Fruit fly (Drosophila melanogaster) whole organism, embryonic: Measurements from ENCODE around the gene phtm.

Experiments
- Bteb2 ChIP-seq: fragments of 200-800 bp; sonication (Bioruptor generic); optimal IDR thresholded peaks from 2 replicates; lab custom pipeline; 2016; ENCODE audit warnings: missing biosample characterization, missing genetic modification characterization
- C15 ChIP-seq: fragments of 200-800 bp; sonication (Bioruptor generic); IDR thresholded peaks from 3 replicates; pipeline ENCODE4 v1.3.6; 2022; ENCODE audit warnings: missing biosample characterization, missing genetic modification characterization
- CG10565 ChIP-seq: fragments of 200-800 bp; sonication (Bioruptor generic); optimal IDR thresholded peaks from 3 replicates; lab custom pipeline; 2016; ENCODE audit warnings: missing biosample characterization, mild to moderate bottlenecking, missing genetic modification characterization
- CG11695 ChIP-seq: fragments of 200-800 bp; sonication (Bioruptor generic); IDR thresholded peaks from 3 replicates; pipeline ENCODE4 v1.3.6; 2022; ENCODE audit warnings: missing biosample characterization, missing genetic modification characterization
- CG12155 ChIP-seq: fragments of 200-800 bp; sonication (Bioruptor generic); optimal IDR thresholded peaks from 3 replicates; lab custom pipeline; 2016; ENCODE audit warnings: missing biosample characterization, missing genetic modification characterization
- CG13296 ChIP-seq: fragments of 200-800 bp; sonication (Bioruptor generic); optimal IDR thresholded peaks from 3 replicates; lab custom pipeline; 2018; ENCODE audit warnings: missing biosample characterization, mild to moderate bottlenecking, missing genetic modification characterization
- CG15601 ChIP-seq: fragments of 200-800 bp; sonication (Bioruptor generic); optimal IDR thresholded peaks from 3 replicates; lab custom pipeline; 2019; ENCODE audit warnings: missing biosample characterization, mild to moderate bottlenecking, missing genetic modification characterization, moderate library complexity
- CG16813 ChIP-seq: fragments of 200-800 bp; sonication (Bioruptor generic); IDR thresholded peaks from 3 replicates; pipeline ENCODE4 v1.3.6; 2022; ENCODE audit warnings: missing biosample characterization, missing genetic modification characterization; ENCODE audit not compliant: partially characterized antibody
- CG17359 ChIP-seq: fragments of 200-800 bp; sonication (Bioruptor generic); optimal IDR thresholded peaks from 3 replicates; lab custom pipeline; 2018; ENCODE audit warnings: missing biosample characterization, mild to moderate bottlenecking, missing genetic modification characterization, moderate library complexity
- CG17612 ChIP-seq: fragments of 200-800 bp; sonication (Bioruptor generic); IDR thresholded peaks from 2 replicates; pipeline ENCODE4 v1.3.6; 2022; ENCODE audit warnings: missing biosample characterization, missing genetic modification characterization
- CG17912 ChIP-seq: fragments of 200-800 bp; sonication (Bioruptor generic); optimal IDR thresholded peaks from 2 replicates; lab custom pipeline; 2018; ENCODE audit warnings: missing biosample characterization, mild to moderate bottlenecking, missing genetic modification characterization
- CG1832 ChIP-seq: fragments of 200-800 bp; sonication (Bioruptor generic); optimal IDR thresholded peaks from 2 replicates; lab custom pipeline; 2017; ENCODE audit warnings: missing biosample characterization, mild to moderate bottlenecking, missing genetic modification characterization, inconsistent platforms
- CG30431 ChIP-seq: fragments of 200-800 bp; sonication (Bioruptor generic); optimal IDR thresholded peaks from 2 replicates; lab custom pipeline; 2017; ENCODE audit warnings: missing biosample characterization, missing genetic modification characterization
- CG3065 ChIP-seq: fragments of 200-800 bp; sonication (Bioruptor generic); optimal IDR thresholded peaks from 2 replicates; lab custom pipeline; 2016; ENCODE audit warnings: missing biosample characterization, missing genetic modification characterization
- CG7556 ChIP-seq: fragments of 200-800 bp; sonication (Bioruptor generic); optimal IDR thresholded peaks from 2 replicates; lab custom pipeline; 2017; ENCODE audit warnings: missing biosample characterization, mild to moderate bottlenecking, missing genetic modification characterization
- CG9932 ChIP-seq: fragments of 200-800 bp; sonication (Bioruptor generic); IDR thresholded peaks from 2 replicates; pipeline ENCODE4 v1.3.6; 2022; ENCODE audit warnings: missing biosample characterization, missing genetic modification characterization
- CTCF ChIP-seq: fragments of 200-800 bp; sonication (Bioruptor generic); optimal IDR thresholded peaks from 2 replicates; lab custom pipeline; 2017; ENCODE audit warnings: missing biosample characterization, mild to moderate bottlenecking, missing genetic modification characterization, moderate library complexity
- CoRest ChIP-seq: fragments of 200-800 bp; sonication (Bioruptor generic); optimal IDR thresholded peaks from 3 replicates; lab custom pipeline; 2018; ENCODE audit warnings: missing biosample characterization, mild to moderate bottlenecking, missing genetic modification characterization, moderate library complexity
- Doc2 ChIP-seq: fragments of 200-800 bp; sonication (Bioruptor generic); IDR thresholded peaks from 2 replicates; pipeline ENCODE4 v1.3.6; 2022; ENCODE audit warnings: missing biosample characterization, missing genetic modification characterization
- Dp ChIP-seq: fragments of 200-800 bp; sonication (Bioruptor generic); optimal IDR thresholded peaks from 2 replicates; lab custom pipeline; 2018; ENCODE audit warnings: missing biosample characterization, mild to moderate bottlenecking, missing genetic modification characterization, moderate library complexity
- Dref ChIP-seq: fragments of 200-800 bp; sonication (Bioruptor generic); IDR thresholded peaks from 2 replicates; pipeline ENCODE4 v1.3.6; 2022; ENCODE audit warnings: missing biosample characterization, missing genetic modification characterization
- Eip74EF ChIP-seq, 2 experiments: fragments of 200-800 bp in 1 of 2; fragments of >200 bp in 1 of 2; sonication (Bioruptor generic) in 1 of 2; optimal IDR thresholded peaks; 2 replicates each; lab custom pipeline; 2017 to 2019; ENCODE audit warnings: missing biosample characterization in 2 of 2, missing genetic modification characterization in 2 of 2, mild to moderate bottlenecking in 1 of 2, moderate library complexity in 1 of 2
- Ets65A ChIP-seq: fragments of 200-800 bp; sonication (Bioruptor generic); peaks from one replicate; lab custom pipeline; 2016; ENCODE audit warnings: missing biosample characterization, missing genetic modification characterization
- Ets97D ChIP-seq: fragments of 200-800 bp; sonication (Bioruptor generic); optimal IDR thresholded peaks from 3 replicates; lab custom pipeline; 2016; ENCODE audit warnings: missing biosample characterization, missing genetic modification characterization
- HLH3B ChIP-seq: fragments of 200-800 bp; sonication (Bioruptor generic); IDR thresholded peaks from 2 replicates; pipeline ENCODE4 v1.3.6; 2022; ENCODE audit warnings: missing biosample characterization, missing genetic modification characterization
- HmgZ ChIP-seq: fragments of 200-800 bp; sonication (Bioruptor generic); optimal IDR thresholded peaks from 2 replicates; lab custom pipeline; 2018; ENCODE audit warnings: missing biosample characterization, mild to moderate bottlenecking, missing genetic modification characterization
- Hmr ChIP-seq: fragments of 200-800 bp; sonication (Bioruptor generic); optimal IDR thresholded peaks from 3 replicates; lab custom pipeline; 2017; ENCODE audit warnings: mild to moderate bottlenecking, missing biosample characterization, missing genetic modification reagents, missing genetic modification characterization
- Hr39 ChIP-seq: fragments of >200 bp; optimal IDR thresholded peaks from 2 replicates; lab custom pipeline; 2017
- Lpt ChIP-seq: fragments of >200 bp; optimal IDR thresholded peaks from 2 replicates; lab custom pipeline; 2018; ENCODE audit warnings: missing biosample characterization, missing genetic modification characterization
- NC2β ChIP-seq: fragments of 200-800 bp; sonication (Bioruptor generic); optimal IDR thresholded peaks from 2 replicates; lab custom pipeline; 2016; ENCODE audit warnings: missing biosample characterization, missing genetic modification characterization
- Six4 ChIP-seq: fragments of 200-800 bp; sonication (Bioruptor generic); optimal IDR thresholded peaks from 2 replicates; lab custom pipeline; 2016; ENCODE audit warnings: missing biosample characterization, missing genetic modification characterization
- Taf1 ChIP-seq: fragments of 200-800 bp; sonication (Bioruptor generic); IDR thresholded peaks from 2 replicates; pipeline ENCODE4 v1.3.6; 2022; ENCODE audit warnings: missing biosample characterization, missing genetic modification characterization
- Usf ChIP-seq: fragments of 200-800 bp; sonication (Bioruptor generic); optimal IDR thresholded peaks from 2 replicates; lab custom pipeline; 2017; ENCODE audit warnings: missing genotype, missing biosample characterization, missing genetic modification characterization
- al ChIP-seq: fragments of 200-800 bp; sonication (Bioruptor generic); IDR thresholded peaks from 2 replicates; pipeline ENCODE4 v1.3.6; 2022; ENCODE audit warnings: missing biosample characterization, missing genetic modification characterization
- ato ChIP-seq: fragments of 200-800 bp; sonication (Bioruptor generic); IDR thresholded peaks from 2 replicates; pipeline ENCODE4 v1.3.6; 2022; ENCODE audit warnings: missing biosample characterization, missing genetic modification characterization; ENCODE audit not compliant: partially characterized antibody
- az2 ChIP-seq: fragments of 200-800 bp; sonication (Bioruptor generic); optimal IDR thresholded peaks from 3 replicates; lab custom pipeline; 2016; ENCODE audit warnings: missing biosample characterization, missing genetic modification characterization
- bab2 ChIP-seq: fragments of 200-800 bp; sonication (Bioruptor generic); optimal IDR thresholded peaks from 2 replicates; lab custom pipeline; 2016; ENCODE audit warnings: missing biosample characterization, missing genetic modification characterization
- esg ChIP-seq: fragments of 200-800 bp; sonication (Bioruptor generic); conservative IDR thresholded peaks from 2 replicates; pipeline ENCODE4 v1.3.6; 2022; ENCODE audit warnings: missing biosample characterization, missing genetic modification characterization
- fd102C ChIP-seq: fragments of 200-800 bp; sonication (Bioruptor generic); optimal IDR thresholded peaks from 2 replicates; lab custom pipeline; 2018; ENCODE audit warnings: missing biosample characterization, mild to moderate bottlenecking, missing genetic modification characterization, moderate library complexity
- fd3F ChIP-seq: fragments of 200-800 bp; sonication (Bioruptor generic); optimal IDR thresholded peaks from 2 replicates; lab custom pipeline; 2018; ENCODE audit warnings: missing biosample characterization, mild to moderate bottlenecking, missing genetic modification characterization, moderate library complexity
- gcm ChIP-seq: fragments of 200-800 bp; sonication (Bioruptor generic); optimal IDR thresholded peaks from 2 replicates; lab custom pipeline; 2019; ENCODE audit warnings: missing biosample characterization, mild to moderate bottlenecking, missing genetic modification characterization, moderate library complexity
- gt ChIP-seq: fragments of 200-800 bp; sonication (Bioruptor generic); IDR thresholded peaks from 2 replicates; pipeline ENCODE4 v1.3.6; 2022; ENCODE audit warnings: missing biosample characterization, missing genetic modification characterization
- hth ChIP-seq: fragments of >200 bp; optimal IDR thresholded peaks from 2 replicates; lab custom pipeline; 2017; ENCODE audit warnings: inconsistent platforms
- lmd ChIP-seq: fragments of 200-800 bp; sonication (Bioruptor generic); IDR thresholded peaks from 2 replicates; pipeline ENCODE4 v1.3.6; 2022; ENCODE audit warnings: missing biosample characterization, missing genetic modification characterization
- nom ChIP-seq: fragments of 200-800 bp; sonication (Bioruptor generic); optimal IDR thresholded peaks from 2 replicates; lab custom pipeline; 2017; ENCODE audit warnings: missing biosample characterization, missing genetic modification characterization, mild to moderate bottlenecking, moderate library complexity, missing genetic modification reagents
- psq ChIP-seq: fragments of 200-800 bp; sonication (Bioruptor generic); optimal IDR thresholded peaks from 2 replicates; lab custom pipeline; 2017; ENCODE audit warnings: missing biosample characterization, missing genetic modification characterization
- run ChIP-seq: fragments of 200-800 bp; sonication (Bioruptor generic); optimal IDR thresholded peaks from 3 replicates; lab custom pipeline; 2018; ENCODE audit warnings: missing biosample characterization, mild to moderate bottlenecking, missing genetic modification characterization
- slbo ChIP-seq: fragments of 200-800 bp; sonication (Bioruptor generic); IDR thresholded peaks from 2 replicates; pipeline ENCODE4 v1.3.6; 2022; ENCODE audit warnings: missing biosample characterization, missing genetic modification characterization
- tin ChIP-seq: fragments of 200-800 bp; sonication (Bioruptor generic); optimal IDR thresholded peaks from 3 replicates; lab custom pipeline; 2016; ENCODE audit warnings: missing biosample characterization, missing genetic modification characterization
- tio ChIP-seq: fragments of 200-800 bp; sonication (Bioruptor generic); optimal IDR thresholded peaks from 2 replicates; lab custom pipeline; 2017; ENCODE audit warnings: missing biosample characterization, missing genetic modification characterization, inconsistent platforms
- trh ChIP-seq: fragments of 200-800 bp; sonication (Bioruptor generic); optimal IDR thresholded peaks from 2 replicates; lab custom pipeline; 2016; ENCODE audit warnings: missing biosample characterization, missing genetic modification characterization
- tup ChIP-seq: fragments of 200-800 bp; sonication (Bioruptor generic); optimal IDR thresholded peaks from 2 replicates; lab custom pipeline; 2016; ENCODE audit warnings: missing biosample characterization, mild to moderate bottlenecking, missing genetic modification characterization, moderate library complexity

Gene phtm

dm6 chrX:18645720-18646213 is 39.8 kb upstream of the phtm start (continued):
- TF ChIP-seq CG13296 (GFP tag; lab: Kevin White, UChicago) (peak; percentile 54), Lpt (no peak), CG30431 (GFP tag; lab: Kevin White, UChicago) (peak; percentile 53), hth (lab: Kevin White, UChicago) (no peak), CG12155 (GFP tag; lab: Kevin White, UChicago) (peak; percentile 60), CTCF (GFP tag; lab: Kevin White, UChicago) (no peak), tin (GFP tag; lab: Kevin White, UChicago) (peak; percentile 49), nom (no peak), Dref (GFP tag; lab: Robert Waterston, UW) (no peak), esg (GFP tag; lab: Robert Waterston, UW) (peak; percentile 60), Hmr (GFP tag; lab: Kevin White, UChicago) (peak; percentile 55), CoRest (tag; lab: Kevin White, UChicago) (peak; percentile 73), Taf1 (no peak), tio (no peak), CG1832 (GFP tag; lab: Kevin White, UChicago) (no peak), CG17612 (GFP tag; lab: Robert Waterston, UW) (no peak), HmgZ (no peak), CG17912 (GFP tag; lab: Kevin White, UChicago) (no peak), Bteb2 (no peak), HLH3B (GFP tag; lab: Robert Waterston, UW) (no peak), al (GFP tag; lab: Robert Waterston, UW) (0 out of 2 replicates have a peak, but pooled peaks have one; percentile 4), fd102C (peak; percentile 53), Ets97D (GFP tag; lab: Kevin White, UChicago) (no peak), gt (GFP tag; lab: Robert Waterston, UW) (0 out of 2 replicates have a peak, but pooled peaks have one; percentile 13), CG16813 (GFP tag; lab: Robert Waterston, UW) (no peak), trh (GFP tag; lab: Kevin White, UChicago) (no peak), Dp (GFP tag; lab: Kevin White, UChicago) (no peak), Eip74EF (GFP tag; optimal IDR thresholded peaks at IDR 0.05; lab: Kevin White, UChicago) (peak in 1 of 2 experiments; percentile 46), az2 (GFP tag; lab: Kevin White, UChicago) (peak; percentile 57), CG11695 (GFP tag; lab: Robert Waterston, UW) (peak; percentile 47; the same call in 1 of the 3 replicates), gcm (GFP tag; lab: Kevin White, UChicago) (peak; percentile 43), NC2β (GFP tag; lab: Kevin White, UChicago) (peak; percentile 44), Six4 (GFP tag; lab: Kevin White, UChicago) (peak; percentile 38), Doc2 (GFP tag; lab: Robert Waterston, UW) (no peak), CG17359 (tag; lab: Kevin White, UChicago) (peak; percentile 66), slbo (GFP tag; lab: Robert Waterston, UW) (peak; percentile 53), C15 (GFP tag; lab: Robert Waterston, UW) (no peak), Ets65A (peak; percentile 95), CG7556 (GFP tag; lab: Kevin White, UChicago) (peak; percentile 64), ato (GFP tag; lab: Robert Waterston, UW) (no peak), CG9932 (GFP tag; lab: Robert Waterston, UW) (peak; percentile 38), Hr39 (lab: Kevin White, UChicago) (no peak), lmd (peak; percentile 66), CG3065 (GFP tag; lab: Kevin White, UChicago) (no peak), tup (peak; percentile 14), psq (GFP tag; lab: Kevin White, UChicago) (peak; percentile 25), CG10565 (peak; percentile 31), CG15601 (tag; lab: Kevin White, UChicago) (peak; percentile 60), bab2 (GFP tag; lab: Kevin White, UChicago) (peak; percentile 34), Usf (no peak), run (no peak), fd3F (GFP tag; lab: Kevin White, UChicago) (no peak)
